Worm (Caenorhabditis elegans) whole organism, mixed stage, embryonic: ENCODE measurements around the gene arle-14.

Experiments
- M03D4.4 ChIP-seq: sonication (generic microtip); optimal IDR thresholded peaks from 2 replicates; lab custom pipeline; 2017; ENCODE audit warnings: mild to moderate bottlenecking, missing genetic modification characterization, missing compliant biosample characterization
- bed-3 ChIP-seq: fragments of 200-800 bp; sonication (Bioruptor generic); optimal IDR thresholded peaks from 3 replicates; lab custom pipeline; 2018; ENCODE audit warnings: mild to moderate bottlenecking, missing genetic modification characterization, moderate library complexity, missing compliant biosample characterization
- blmp-1 ChIP-seq: fragments of 150-350 bp; optimal IDR thresholded peaks from 2 replicates; lab custom pipeline; 2014; ENCODE audit warnings: missing biosample characterization, missing genetic modification characterization
- ceh-39 ChIP-seq: fragments of 150-350 bp; optimal IDR thresholded peaks from 2 replicates; lab custom pipeline; 2014; ENCODE audit warnings: missing biosample characterization, missing genetic modification characterization
- ceh-43 ChIP-seq: fragments of 200-800 bp; sonication (Bioruptor generic); optimal IDR thresholded peaks from 2 replicates; lab custom pipeline; 2018; ENCODE audit warnings: mild to moderate bottlenecking, missing genetic modification characterization, moderate library complexity, missing compliant biosample characterization
- ceh-83 ChIP-seq: fragments of 200-800 bp; sonication (Bioruptor generic); optimal IDR thresholded peaks from 2 replicates; lab custom pipeline; 2018; ENCODE audit warnings: mild to moderate bottlenecking, missing genetic modification characterization, missing compliant biosample characterization
- ces-1 ChIP-seq: fragments of 150-350 bp; optimal IDR thresholded peaks from 2 replicates; lab custom pipeline; 2014; ENCODE audit warnings: missing biosample characterization, missing genetic modification reagents, missing genetic modification characterization
- cnd-1 ChIP-seq: fragments of 200-800 bp; sonication (Bioruptor generic); optimal IDR thresholded peaks from 2 replicates; lab custom pipeline; 2018; ENCODE audit warnings: mild to moderate bottlenecking, missing genetic modification characterization, missing compliant biosample characterization
- drap-1 ChIP-seq: fragments of 200-800 bp; sonication (Bioruptor generic); optimal IDR thresholded peaks from 3 replicates; lab custom pipeline; 2018; ENCODE audit warnings: mild to moderate bottlenecking, missing genetic modification characterization, missing compliant biosample characterization
- elt-1 ChIP-seq: sonication (generic microtip); optimal IDR thresholded peaks from 2 replicates; lab custom pipeline; 2017; ENCODE audit warnings: missing genetic modification characterization, mild to moderate bottlenecking, missing compliant biosample characterization, antibody characterized with exemption, moderate library complexity, borderline replicate concordance; ENCODE audit not compliant: insufficient read depth
- flh-1 ChIP-seq: fragments of 200-800 bp; sonication (Bioruptor generic); optimal IDR thresholded peaks from 2 replicates; lab custom pipeline; 2018; ENCODE audit warnings: mild to moderate bottlenecking, missing genetic modification characterization, moderate library complexity, missing compliant biosample characterization
- ham-2 ChIP-seq: fragments of 200-800 bp; sonication (Bioruptor generic); optimal IDR thresholded peaks from 2 replicates; lab custom pipeline; 2018; ENCODE audit warnings: mild to moderate bottlenecking, missing genetic modification characterization, missing compliant biosample characterization
- hlh-1 ChIP-seq: fragments of 150-350 bp; optimal IDR thresholded peaks from 2 replicates; lab custom pipeline; 2014; ENCODE audit warnings: missing biosample characterization, missing genetic modification reagents, missing genetic modification characterization
- lin-32 ChIP-seq: fragments of 200-800 bp; sonication (Bioruptor generic); optimal IDR thresholded peaks from 2 replicates; lab custom pipeline; 2018; ENCODE audit warnings: mild to moderate bottlenecking, missing genetic modification characterization, missing compliant biosample characterization
- lsy-2 ChIP-seq: fragments of 150-350 bp; optimal IDR thresholded peaks from 2 replicates; lab custom pipeline; 2014; ENCODE audit warnings: missing biosample characterization, missing genetic modification characterization
- mab-5 ChIP-seq: fragments of 150-350 bp; optimal IDR thresholded peaks from 2 replicates; lab custom pipeline; 2014; ENCODE audit warnings: missing biosample characterization, missing genetic modification characterization
- mep-1 ChIP-seq: fragments of 150-350 bp; optimal IDR thresholded peaks from 2 replicates; lab custom pipeline; 2017; ENCODE audit warnings: missing biosample characterization, missing genetic modification reagents, missing genetic modification characterization, inconsistent platforms
- mls-2 ChIP-seq: sonication (generic microtip); optimal IDR thresholded peaks from 2 replicates; lab custom pipeline; 2016; ENCODE audit warnings: mild to moderate bottlenecking, missing genetic modification characterization, moderate library complexity, missing compliant biosample characterization
- nhr-12 ChIP-seq: fragments of 150-350 bp; optimal IDR thresholded peaks from 2 replicates; lab custom pipeline; 2014; ENCODE audit warnings: missing biosample characterization, missing genetic modification characterization
- nhr-2 ChIP-seq: fragments of 150-350 bp; optimal IDR thresholded peaks from 2 replicates; lab custom pipeline; 2014; ENCODE audit warnings: missing biosample characterization, missing genetic modification characterization
- nhr-237 ChIP-seq: fragments of 150-350 bp; optimal IDR thresholded peaks from 2 replicates; lab custom pipeline; 2014; ENCODE audit warnings: missing biosample characterization, missing genetic modification characterization
- nhr-28 ChIP-seq: fragments of 150-350 bp; optimal IDR thresholded peaks from 2 replicates; lab custom pipeline; 2014; ENCODE audit warnings: missing biosample characterization, missing genetic modification characterization
- nhr-76 ChIP-seq: sonication (generic microtip); optimal IDR thresholded peaks from 2 replicates; lab custom pipeline; 2017; ENCODE audit warnings: missing biosample characterization, missing genetic modification characterization
- pha-4 ChIP-seq: fragments of 150-350 bp; optimal IDR thresholded peaks from 2 replicates; lab custom pipeline; 2018; ENCODE audit warnings: missing biosample characterization, missing genetic modification reagents, missing genetic modification characterization
- sem-2 ChIP-seq: fragments of 200-800 bp; sonication (Bioruptor generic); optimal IDR thresholded peaks from 2 replicates; lab custom pipeline; 2018; ENCODE audit warnings: mild to moderate bottlenecking, missing genetic modification characterization, missing compliant biosample characterization
- snpc-4 ChIP-seq: fragments of 150-350 bp; optimal IDR thresholded peaks from 2 replicates; lab custom pipeline; 2014; ENCODE audit warnings: missing biosample characterization, missing genetic modification characterization
- sptf-1 ChIP-seq: sonication (generic microtip); optimal IDR thresholded peaks from 2 replicates; lab custom pipeline; 2017; ENCODE audit warnings: mild to moderate bottlenecking, missing genetic modification characterization, moderate library complexity, missing compliant biosample characterization
- tbx-8 ChIP-seq: fragments of 200-800 bp; sonication (Bioruptor generic); optimal IDR thresholded peaks from 2 replicates; lab custom pipeline; 2018; ENCODE audit warnings: mild to moderate bottlenecking, missing genetic modification characterization, moderate library complexity, missing compliant biosample characterization
- unc-120 ChIP-seq: sonication (generic microtip); optimal IDR thresholded peaks from 2 replicates; lab custom pipeline; 2017; ENCODE audit warnings: missing genetic modification characterization, missing compliant biosample characterization; ENCODE audit not compliant: poor library complexity, severe bottlenecking
- unc-39 ChIP-seq: fragments of 150-350 bp; optimal IDR thresholded peaks from 2 replicates; lab custom pipeline; 2014; ENCODE audit warnings: missing biosample characterization, missing genetic modification characterization
- unc-62 ChIP-seq: fragments of 150-350 bp; optimal IDR thresholded peaks from 2 replicates; lab custom pipeline; 2014; ENCODE audit warnings: missing biosample characterization, missing genetic modification reagents, missing genetic modification characterization
- zip-8 ChIP-seq: fragments of 150-350 bp; optimal IDR thresholded peaks from 2 replicates; lab custom pipeline; 2014; ENCODE audit warnings: missing biosample characterization, missing genetic modification characterization
- ztf-11 ChIP-seq: fragments of 150-350 bp; optimal IDR thresholded peaks from 2 replicates; lab custom pipeline; 2014; ENCODE audit warnings: missing biosample characterization, missing genetic modification characterization

Gene arle-14

ce11 chrIII:5692690-5693089, at the start of gene arle-14, which contains the start of gene abi-1:
Gene arle-14 (plus strand): TSS chrIII:5692906.
Gene abi-1 (minus strand): TSS chrIII:5692740.
- TF ChIP-seq ceh-39 (tag; lab: Kevin White, UChicago), result no peak
- TF ChIP-seq hlh-1 (tag; lab: Kevin White, UChicago), result no peak
- TF ChIP-seq flh-1 (GFP tag; lab: Kevin White, UChicago), result no peak
- TF ChIP-seq nhr-12 (tag; lab: Kevin White, UChicago), result no peak
- TF ChIP-seq drap-1 (GFP tag; lab: Kevin White, UChicago), result no peak
- TF ChIP-seq blmp-1 (tag; lab: Kevin White, UChicago), result no peak
- no peak for TF ChIP-seq snpc-4 (tag; lab: Kevin White, UChicago)
- no peak for TF ChIP-seq zip-8 (tag; lab: Kevin White, UChicago)
- no peak for TF ChIP-seq nhr-76
- TF ChIP-seq unc-39 (tag; lab: Kevin White, UChicago), result no peak
- peak; percentile 19 for TF ChIP-seq sptf-1 (tag; lab: Kevin White, UChicago)
- no peak for TF ChIP-seq M03D4.4 (tag; lab: Kevin White, UChicago)
- no peak for TF ChIP-seq pha-4 (tag; lab: Kevin White, UChicago)
- TF ChIP-seq tbx-8 (GFP tag; lab: Kevin White, UChicago), result no peak
- TF ChIP-seq ceh-83 (GFP tag; lab: Kevin White, UChicago), result no peak
- no peak for TF ChIP-seq nhr-2
- no peak for TF ChIP-seq cnd-1 (tag; lab: Kevin White, UChicago)
- no peak for TF ChIP-seq sem-2 (GFP tag; lab: Kevin White, UChicago)
- TF ChIP-seq lin-32 (GFP tag; lab: Kevin White, UChicago), result no peak
- no peak for TF ChIP-seq elt-1
- no peak for TF ChIP-seq nhr-237 (tag; lab: Kevin White, UChicago)
- no peak for TF ChIP-seq unc-120 (tag; lab: Kevin White, UChicago)
- peak; percentile 31 for TF ChIP-seq mep-1 (tag; lab: Kevin White, UChicago)
- TF ChIP-seq lsy-2 (tag; lab: Kevin White, UChicago), result peak; percentile 10
- TF ChIP-seq ces-1, result peak; percentile 76

ce11 chrIII:5653692-5654105, 39.0 kb upstream of the arle-14 start:
- no peak for TF ChIP-seq ztf-11 (tag; lab: Kevin White, UChicago)
- TF ChIP-seq nhr-76, result no peak

ce11 chrIII:5656941-5657340, 35.8 kb upstream of the arle-14 start, which contains the start of gene sdz-21:
Gene sdz-21 (minus strand): TSS chrIII:5657041.
- no peak for TF ChIP-seq tbx-8 (GFP tag; lab: Kevin White, UChicago)
- TF ChIP-seq nhr-2, result no peak
- TF ChIP-seq ceh-43 (GFP tag; lab: Kevin White, UChicago), result no peak
- TF ChIP-seq unc-62, result no peak
- no peak for TF ChIP-seq cnd-1 (tag; lab: Kevin White, UChicago)
- TF ChIP-seq mls-2 (tag; lab: Kevin White, UChicago), result no peak
- TF ChIP-seq ztf-11 (tag; lab: Kevin White, UChicago), result no peak
- TF ChIP-seq zip-8 (tag; lab: Kevin White, UChicago), result no peak
- TF ChIP-seq sptf-1 (tag; lab: Kevin White, UChicago), result no peak
- TF ChIP-seq elt-1, result no peak
- TF ChIP-seq bed-3 (GFP tag; lab: Kevin White, UChicago), result no peak
- TF ChIP-seq nhr-12 (tag; lab: Kevin White, UChicago), result no peak
- TF ChIP-seq nhr-28 (tag; lab: Kevin White, UChicago), result no peak
- TF ChIP-seq, all 35 proteins: peak for 0

- no peak for TF ChIP-seq pha-4 (tag; lab: Kevin White, UChicago)
- TF ChIP-seq cnd-1 (tag; lab: Kevin White, UChicago), result no peak
- no peak for TF ChIP-seq nhr-28 (tag; lab: Kevin White, UChicago)
- TF ChIP-seq snpc-4 (tag; lab: Kevin White, UChicago), result no peak
- TF ChIP-seq mab-5 (tag; lab: Kevin White, UChicago), result no peak
- no peak for TF ChIP-seq ceh-39 (tag; lab: Kevin White, UChicago)
- TF ChIP-seq nhr-2, result no peak
- TF ChIP-seq hlh-1 (tag; lab: Kevin White, UChicago), result no peak
- TF ChIP-seq drap-1 (GFP tag; lab: Kevin White, UChicago), result no peak
- TF ChIP-seq mls-2 (tag; lab: Kevin White, UChicago), result no peak
- peak; percentile 42 for TF ChIP-seq ham-2
- no peak for TF ChIP-seq sem-2 (GFP tag; lab: Kevin White, UChicago)
- no peak for TF ChIP-seq nhr-237 (tag; lab: Kevin White, UChicago)
- no peak for TF ChIP-seq M03D4.4 (tag; lab: Kevin White, UChicago)
- TF ChIP-seq ceh-83 (GFP tag; lab: Kevin White, UChicago), result no peak
- peak; percentile 99 for TF ChIP-seq zip-8 (tag; lab: Kevin White, UChicago)
These were observed 31.7 kb upstream of the arle-14 start, which contains the start of gene F54E7.6 for ce11 chrIII:5660976-5661375. Gene F54E7.6 (minus strand): TSS chrIII:5661085.
